Worm (Caenorhabditis elegans) whole organism, L4/young adult: ENCODE measurements around the gene unc-53.

Source experiments
- W03F9.2 ChIP-seq: fragments of 150-350 bp; optimal IDR thresholded peaks from 2 replicates; lab custom pipeline; 2014; ENCODE audit warnings: missing biosample characterization, missing genetic modification characterization
- him-1 ChIP-seq: sonication (generic microtip); optimal IDR thresholded peaks from 2 replicates; lab custom pipeline; 2016; ENCODE audit warnings: missing genotype, missing genetic modification reagents, missing genetic modification characterization, missing compliant biosample characterization

DNA sequence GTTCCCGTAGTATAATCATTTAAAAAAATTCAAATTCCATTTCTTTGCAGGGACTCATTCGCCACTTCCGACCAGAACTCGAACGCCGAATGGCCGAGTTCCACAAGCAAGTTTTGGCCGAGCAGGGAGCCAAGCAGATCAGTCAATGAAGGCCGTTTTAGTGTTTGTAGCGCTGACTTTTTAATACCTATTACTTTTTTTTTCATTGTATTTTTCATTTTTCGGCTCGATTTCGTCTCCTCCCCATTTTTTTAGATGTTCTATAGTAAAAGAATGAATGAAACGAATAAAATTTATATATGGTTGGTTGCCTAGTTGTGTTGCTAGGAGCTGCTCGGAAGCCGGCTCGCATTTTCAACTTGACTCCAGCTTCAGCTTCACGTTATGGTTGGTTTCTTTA lies 10.6 kb upstream of the unc-53 start, which contains the start of gene C09H10.4:
- TF ChIP-seq him-1 (tag; lab: Kevin White, UChicago) (no peak), W03F9.2 (tag; lab: Kevin White, UChicago) (no peak)
